Worm (Caenorhabditis elegans): ENCODE data around the gene K06H6.5.

Gene K06H6.5

DNA sequence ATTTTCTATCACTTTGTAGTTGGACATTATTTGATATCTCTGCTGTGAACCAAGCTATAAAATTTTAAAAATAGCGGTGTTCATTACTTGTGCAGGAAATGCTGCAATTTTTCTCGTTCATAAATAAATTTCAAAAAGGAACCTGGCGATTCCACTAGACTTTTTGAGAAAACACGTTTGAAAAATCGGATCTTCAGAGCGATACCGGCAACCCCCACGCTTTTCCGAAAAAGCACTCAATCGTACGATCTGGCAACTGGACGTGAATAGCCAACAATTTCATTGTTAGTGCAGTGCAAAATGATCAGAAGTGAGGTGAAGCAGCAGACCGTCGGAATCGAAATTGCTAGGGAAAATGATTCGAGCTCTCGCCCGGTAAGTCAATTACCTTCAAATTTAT, 5.4 kb downstream of the K06H6.5 start, which contains the start of gene nstp-7:
TSS of gene nstp-7 (plus strand) at position 301 of the 400 bp plus-strand sequence.
- TF ChIP-seq ZK337.2 (GFP tag; IDR thresholded peaks at IDR 0.05) (no peak), nhr-11 (tag; optimal IDR thresholded peaks at IDR 0.05) (no peak), ceh-32 (tag; optimal IDR thresholded peaks at IDR 0.05; ENCODE audit: poor library complexity) (no peak), hmg-1.1 (GFP tag; IDR thresholded peaks at IDR 0.05) (no peak), ceh-44 (GFP tag; IDR thresholded peaks at IDR 0.05) (no peak), tra-1 (GFP tag; IDR thresholded peaks at IDR 0.05) (no peak), unc-39 (tag; optimal IDR thresholded peaks at IDR 0.05) (no peak), F10B5.3 (tag; optimal IDR thresholded peaks at IDR 0.05) (no peak), dpl-1 (GFP tag; optimal IDR thresholded peaks at IDR 0.05) (no peak), rbr-2 (tag; optimal IDR thresholded peaks at IDR 0.05) (no peak)

- TF ChIP-seq mxl-3 (GFP tag; optimal IDR thresholded peaks at IDR 0.05) (no peak), aha-1 (tag) (peak; percentile 4)
These were observed 9.3 kb downstream of the K06H6.5 start, which contains the start of gene K06H6.2 for ce11 chrV:585472-585871. Gene K06H6.2, plus strand, starts transcription at chrV:585772.

DNA sequence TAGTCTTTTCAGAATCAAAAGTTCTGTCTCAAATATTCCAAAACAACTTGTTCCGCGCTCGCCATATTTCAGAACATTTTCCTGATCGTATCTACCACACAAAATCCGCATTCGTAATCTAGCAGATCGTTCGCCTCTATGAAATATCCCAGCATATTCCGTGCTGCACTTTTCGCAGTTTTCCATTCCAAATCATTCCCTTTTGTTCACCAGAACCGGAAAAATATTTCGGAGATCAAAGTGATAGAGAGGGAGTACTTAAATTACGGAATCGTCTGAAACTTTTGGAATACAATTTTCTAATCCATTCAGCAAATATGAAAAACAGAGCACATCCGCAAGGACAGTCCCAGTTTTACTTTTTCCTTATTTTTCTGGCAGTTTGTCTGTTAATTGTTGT, 11.6 kb downstream of the K06H6.5 start, which contains the start of gene K06H6.1:
TSS of gene K06H6.1 (plus strand) at position 301 of the 400 bp plus-strand sequence.
- no peak for TF ChIP-seq saeg-2 (GFP tag; IDR thresholded peaks at IDR 0.05)
- TF ChIP-seq unc-62 (GFP tag; optimal IDR thresholded peaks at IDR 0.05 in 1 of 2), result peak in 1 of 2 experiments; percentile 40
- TF ChIP-seq unc-62 (tag; optimal IDR thresholded peaks at IDR 0.05), result no peak

DNA sequence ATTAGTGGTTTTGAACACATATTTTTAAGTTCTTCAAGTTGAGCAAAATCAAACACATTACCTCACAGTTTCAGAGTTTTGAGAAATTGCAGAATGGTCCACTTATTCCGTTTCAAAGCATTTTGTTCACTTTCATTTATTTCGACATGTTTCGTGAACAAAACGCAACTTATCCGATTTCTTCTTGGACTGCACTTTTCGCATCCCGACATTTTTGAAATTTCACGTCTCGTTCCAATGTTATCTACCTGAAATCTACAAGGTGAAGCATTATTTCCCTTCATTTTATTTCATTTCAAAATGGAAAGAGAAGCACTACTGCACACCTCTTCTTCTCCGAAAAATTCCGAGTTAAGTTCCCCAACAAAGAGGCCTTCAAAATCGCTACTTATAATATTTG, 14.0 kb downstream of the K06H6.5 start, which contains the start of gene ZK488.6:
TSS of gene ZK488.6 (plus strand) at position 301 of the 400 bp plus-strand sequence.
- TF ChIP-seq daf-12 (tag; optimal IDR thresholded peaks at IDR 0.05) (no peak), ceh-32 (tag; optimal IDR thresholded peaks at IDR 0.05; ENCODE audit: poor library complexity) (no peak), lin-1 (GFP tag; IDR thresholded peaks at IDR 0.05) (no peak), daf-8 (GFP tag; IDR thresholded peaks at IDR 0.05) (no peak), ztf-11 (tag; optimal IDR thresholded peaks at IDR 0.05) (no peak), D1046.2 (GFP tag; IDR thresholded peaks at IDR 0.05) (no peak), pha-4 (GFP tag; IDR thresholded peaks at IDR 0.05) (no peak), pha-4 (tag; optimal IDR thresholded peaks at IDR 0.05) (no peak), zip-11 (GFP tag; IDR thresholded peaks at IDR 0.05) (no peak), ceh-62 (tag; optimal IDR thresholded peaks at IDR 0.05) (no peak), hlh-30 (tag; optimal IDR thresholded peaks at IDR 0.05; ENCODE audit: insufficient read depth) (no peak), hif-1 (tag; optimal IDR thresholded peaks at IDR 0.05) (no peak), Y75B8A.6 (GFP tag; IDR thresholded peaks at IDR 0.05) (no peak), zag-1 (tag; optimal IDR thresholded peaks at IDR 0.05) (no peak), lin-38 (GFP tag; IDR thresholded peaks at IDR 0.05) (no peak)

DNA sequence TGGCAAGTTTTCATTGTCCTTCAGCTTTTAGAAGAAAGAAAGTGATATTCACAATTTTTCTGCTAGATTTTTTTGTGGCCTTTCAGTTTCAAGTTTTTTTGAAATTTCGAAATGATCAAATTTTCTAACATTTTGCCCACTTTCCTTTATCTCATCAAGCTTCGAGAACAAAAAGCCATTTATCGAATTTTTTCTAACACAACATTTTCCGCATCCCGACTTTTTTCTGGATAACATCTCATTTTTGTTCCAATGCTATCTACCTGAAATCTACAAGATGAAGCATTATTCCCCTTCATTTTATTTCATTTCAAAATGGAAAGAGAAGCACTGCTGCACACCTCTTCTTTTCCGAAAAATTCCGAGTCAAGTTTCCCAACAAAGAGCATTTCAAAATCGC, 16.8 kb downstream of the K06H6.5 start, which contains the start of gene ZK488.5:
TSS of gene ZK488.5 (plus strand) at position 301 of the 400 bp plus-strand sequence.
- TF ChIP-seq tag-97 (GFP tag; IDR thresholded peaks at IDR 0.05), result no peak
- no peak for TF ChIP-seq T26A8.4 (GFP tag; IDR thresholded peaks at IDR 0.05)
- TF ChIP-seq gei-8 (GFP tag; optimal IDR thresholded peaks at IDR 0.05), result no peak
- TF ChIP-seq nhr-48 (tag; optimal IDR thresholded peaks at IDR 0.05), result no peak
- no peak for TF ChIP-seq F49E8.2 (tag; optimal IDR thresholded peaks at IDR 0.05; ENCODE audit: borderline replicate concordance)
- TF ChIP-seq lir-3 (tag; optimal IDR thresholded peaks at IDR 0.05), result no peak
- no peak for TF ChIP-seq zfp-3 (GFP tag; conservative IDR thresholded peaks at IDR 0.05)
- no peak for TF ChIP-seq arid-1 (GFP tag; conservative IDR thresholded peaks at IDR 0.05)
- TF ChIP-seq hlh-30 (tag; optimal IDR thresholded peaks at IDR 0.05; ENCODE audit: insufficient read depth), result no peak
- no peak for TF ChIP-seq ces-1 (GFP tag; optimal IDR thresholded peaks at IDR 0.05)
- TF ChIP-seq hlh-11 (tag; optimal IDR thresholded peaks at IDR 0.05), result no peak
- no peak for TF ChIP-seq nhr-76 (tag; optimal IDR thresholded peaks at IDR 0.05)
- no peak for TF ChIP-seq ZK337.2 (GFP tag; IDR thresholded peaks at IDR 0.05)
- no peak for TF ChIP-seq fkh-10 (GFP tag; optimal IDR thresholded peaks at IDR 0.05)
- no peak for TF ChIP-seq lin-38 (GFP tag; IDR thresholded peaks at IDR 0.05)
- no peak for TF ChIP-seq nhr-11 (tag; optimal IDR thresholded peaks at IDR 0.05)
- TF ChIP-seq egl-43 (GFP tag; IDR thresholded peaks at IDR 0.05), result no peak
- no peak for TF ChIP-seq nhr-42 (GFP tag; IDR thresholded peaks at IDR 0.05)
- no peak for TF ChIP-seq ceh-44 (GFP tag; IDR thresholded peaks at IDR 0.05)

Data from whole organism, L4 larva.